Fruit fly (Drosophila melanogaster) whole organism, adult: Measurements from ENCODE around the gene CG17378.

Source experiments
- CG12768 ChIP-seq: fragments of 200-800 bp; sonication (Bioruptor generic); optimal IDR thresholded peaks from 2 replicates; lab custom pipeline; 2017; ENCODE audit warnings: missing biosample characterization, missing genetic modification characterization, mild to moderate bottlenecking, moderate library complexity, missing genetic modification reagents
- CG1620 ChIP-seq: fragments of 200-800 bp; sonication (Bioruptor generic); optimal IDR thresholded peaks from 2 replicates; lab custom pipeline; 2016; ENCODE audit warnings: missing biosample characterization, missing genetic modification characterization
- bab1 ChIP-seq: fragments of 200-800 bp; sonication (Bioruptor generic); optimal IDR thresholded peaks from 3 replicates; lab custom pipeline; 2019; ENCODE audit warnings: missing biosample characterization, mild to moderate bottlenecking, missing genetic modification characterization, moderate library complexity
- cic ChIP-seq: fragments of 200-800 bp; sonication (Bioruptor generic); optimal IDR thresholded peaks from 2 replicates; lab custom pipeline; 2017; ENCODE audit warnings: missing biosample characterization, mild to moderate bottlenecking, missing genetic modification characterization, moderate library complexity
- tj ChIP-seq: fragments of 200-800 bp; sonication (Bioruptor generic); optimal IDR thresholded peaks from 3 replicates; lab custom pipeline; 2017; ENCODE audit warnings: missing biosample characterization, mild to moderate bottlenecking, missing genetic modification characterization, moderate library complexity

DNA sequence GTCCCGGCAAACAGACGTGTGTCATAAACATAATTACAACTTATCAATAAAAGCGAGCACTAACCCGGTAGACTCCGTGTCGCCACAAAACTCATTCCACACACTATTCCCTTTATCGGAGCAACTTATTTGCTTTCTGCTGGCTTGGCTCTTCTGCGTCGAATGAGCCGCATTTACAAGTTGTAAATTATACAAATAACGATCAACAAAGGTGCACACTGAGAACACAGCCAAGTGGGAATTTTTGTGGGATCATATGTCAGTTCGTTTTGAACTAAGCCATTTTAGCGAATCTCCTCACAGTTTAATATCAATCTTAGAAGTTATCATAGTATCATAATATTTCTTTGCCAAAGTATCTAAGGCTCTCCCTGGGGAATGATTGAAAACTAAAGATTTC is 44.5 kb downstream of the CG17378 start:
- no peak for TF ChIP-seq CG1620 (GFP tag; lab: Kevin White, UChicago)
- TF ChIP-seq cic (GFP tag; lab: Kevin White, UChicago): no peak
- no peak for TF ChIP-seq bab1 (GFP tag; lab: Kevin White, UChicago)
- TF ChIP-seq CG12768 (GFP tag; lab: Kevin White, UChicago): no peak
- no peak for TF ChIP-seq tj (GFP tag; lab: Kevin White, UChicago)
